Worm (Caenorhabditis elegans): ENCODE measurements around the gene mgl-1.

DNA sequence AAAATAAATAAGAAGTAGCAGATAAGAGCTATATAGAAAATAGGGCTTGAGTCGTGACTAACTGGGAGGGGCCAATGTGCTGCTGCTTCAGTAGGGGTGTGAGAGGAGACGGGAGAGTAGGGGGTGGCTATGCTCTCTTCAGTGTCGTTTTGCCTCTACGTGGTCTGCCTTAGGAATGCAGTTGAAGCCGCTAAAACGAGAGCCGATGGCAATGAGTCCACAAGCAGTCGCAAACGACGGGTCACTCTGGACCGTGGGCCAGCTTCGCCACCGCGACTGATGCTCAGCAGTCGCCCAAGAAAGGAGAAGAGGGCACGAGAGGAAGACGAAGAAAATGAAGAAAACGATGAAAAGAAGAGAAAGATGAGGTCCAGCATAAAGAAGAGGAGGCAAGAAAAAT is 23.1 kb upstream of the mgl-1 start, which contains the start of gene grk-1:
- TF ChIP-seq him-1 (tag; optimal IDR thresholded peaks at IDR 0.05) (no peak), dao-5 (tag; optimal IDR thresholded peaks at IDR 0.05) (no peak), W03F9.2 (tag; optimal IDR thresholded peaks at IDR 0.05) (no peak)
